Worm (Caenorhabditis elegans): ENCODE data around the gene H12I13.6.

Gene H12I13.6

DNA sequence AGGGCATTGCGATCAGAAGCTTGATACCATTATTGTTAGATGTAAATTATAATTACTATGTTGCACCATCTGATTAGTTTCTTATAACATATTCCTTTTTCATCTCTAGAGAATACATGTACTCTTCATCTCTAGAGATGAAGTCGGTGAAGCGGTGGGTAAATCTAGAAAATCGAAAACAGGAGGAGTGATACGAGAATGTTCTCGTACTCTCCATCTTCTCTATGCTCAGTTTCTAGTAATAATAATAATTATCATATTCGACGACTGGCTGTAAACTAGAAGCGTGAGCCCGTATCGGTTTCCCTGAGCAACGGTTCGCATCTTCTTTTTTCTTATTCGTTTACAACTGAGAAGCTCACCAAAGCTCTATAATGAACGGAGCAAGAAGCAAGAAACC is 30.1 kb downstream of the H12I13.6 start:
- no peak for TF ChIP-seq sptf-1 (tag; optimal IDR thresholded peaks at IDR 0.05)
- no peak for TF ChIP-seq nhr-28 (tag; optimal IDR thresholded peaks at IDR 0.05)
- no peak for TF ChIP-seq snpc-4 (tag; optimal IDR thresholded peaks at IDR 0.05)
- no peak for TF ChIP-seq zip-8 (tag; optimal IDR thresholded peaks at IDR 0.05)
- no peak for TF ChIP-seq drap-1 (GFP tag; optimal IDR thresholded peaks at IDR 0.05)
- no peak for TF ChIP-seq lsy-2 (tag; optimal IDR thresholded peaks at IDR 0.05)

ce11 chrII:6109989-6110388 is 32.3 kb downstream of the H12I13.6 start:
- TF ChIP-seq zip-8 (tag; optimal IDR thresholded peaks at IDR 0.05) (peak; percentile 94), nhr-2 (tag; optimal IDR thresholded peaks at IDR 0.05) (no peak)

- TF ChIP-seq ceh-43 (GFP tag; optimal IDR thresholded peaks at IDR 0.05) (no peak), bed-3 (GFP tag; optimal IDR thresholded peaks at IDR 0.05) (no peak), elt-3 (tag; optimal IDR thresholded peaks at IDR 0.05) (no peak), zip-8 (tag; optimal IDR thresholded peaks at IDR 0.05) (no peak)
Measured at ce11 chrII:6113187-6113586, 35.5 kb downstream of the H12I13.6 start, which contains the start of gene heri-1. Gene heri-1 (minus strand): TSS chrII:6113194.

DNA sequence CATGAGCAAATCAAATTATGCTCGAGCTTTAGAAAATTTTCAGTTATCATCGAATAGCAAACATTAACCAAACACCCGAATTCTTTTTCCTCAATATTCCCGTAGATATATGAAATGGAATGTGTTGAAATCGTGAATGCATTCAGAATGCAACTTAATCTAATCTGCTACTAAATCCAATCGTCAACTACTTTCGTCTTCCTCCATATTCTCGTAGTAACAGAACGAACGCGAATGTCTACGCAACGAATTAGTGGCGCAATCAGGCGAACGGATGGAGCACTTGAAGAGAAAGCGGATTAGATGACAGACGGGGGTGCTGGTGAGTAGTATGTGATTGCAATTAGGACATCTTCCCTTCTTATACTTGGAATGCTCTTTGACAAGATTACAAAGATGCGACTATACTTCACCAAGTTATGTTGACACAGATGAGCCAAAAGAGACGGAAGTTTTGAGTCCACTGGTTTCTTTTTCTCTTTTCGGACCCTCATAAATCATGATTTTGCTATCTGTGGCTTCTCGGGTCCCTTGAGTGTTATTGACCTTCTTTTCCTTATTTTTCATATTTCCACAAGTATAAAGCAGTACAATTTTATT is 36.2 kb downstream of the H12I13.6 start:
- TF ChIP-seq drap-1 (GFP tag; optimal IDR thresholded peaks at IDR 0.05) (no peak), ces-1 (GFP tag; optimal IDR thresholded peaks at IDR 0.05) (peak; percentile 99), pha-4 (tag; optimal IDR thresholded peaks at IDR 0.05) (no peak), ceh-83 (GFP tag; optimal IDR thresholded peaks at IDR 0.05) (no peak), zip-8 (tag; optimal IDR thresholded peaks at IDR 0.05) (peak; percentile 28), sem-2 (GFP tag; optimal IDR thresholded peaks at IDR 0.05) (no peak), nhr-28 (tag; optimal IDR thresholded peaks at IDR 0.05) (no peak), elt-3 (tag; optimal IDR thresholded peaks at IDR 0.05) (no peak), mab-5 (tag; optimal IDR thresholded peaks at IDR 0.05) (no peak), unc-62 (GFP tag; optimal IDR thresholded peaks at IDR 0.05) (peak; percentile 22), ceh-39 (tag; optimal IDR thresholded peaks at IDR 0.05) (no peak), lsy-2 (tag; optimal IDR thresholded peaks at IDR 0.05) (no peak), unc-120 (tag; optimal IDR thresholded peaks at IDR 0.05; ENCODE audit: poor library complexity, severe bottlenecking) (no peak), elt-1 (tag; optimal IDR thresholded peaks at IDR 0.05; ENCODE audit: borderline replicate concordance, insufficient read depth) (no peak), mep-1 (tag; optimal IDR thresholded peaks at IDR 0.05) (no peak), hlh-1 (tag; optimal IDR thresholded peaks at IDR 0.05) (no peak), ham-2 (GFP tag; optimal IDR thresholded peaks at IDR 0.05) (no peak), ztf-11 (tag; optimal IDR thresholded peaks at IDR 0.05) (no peak), nhr-12 (tag; optimal IDR thresholded peaks at IDR 0.05) (no peak), nhr-2 (tag; optimal IDR thresholded peaks at IDR 0.05) (no peak), blmp-1 (tag; optimal IDR thresholded peaks at IDR 0.05) (no peak), mls-2 (tag; optimal IDR thresholded peaks at IDR 0.05) (peak; percentile 5)

DNA sequence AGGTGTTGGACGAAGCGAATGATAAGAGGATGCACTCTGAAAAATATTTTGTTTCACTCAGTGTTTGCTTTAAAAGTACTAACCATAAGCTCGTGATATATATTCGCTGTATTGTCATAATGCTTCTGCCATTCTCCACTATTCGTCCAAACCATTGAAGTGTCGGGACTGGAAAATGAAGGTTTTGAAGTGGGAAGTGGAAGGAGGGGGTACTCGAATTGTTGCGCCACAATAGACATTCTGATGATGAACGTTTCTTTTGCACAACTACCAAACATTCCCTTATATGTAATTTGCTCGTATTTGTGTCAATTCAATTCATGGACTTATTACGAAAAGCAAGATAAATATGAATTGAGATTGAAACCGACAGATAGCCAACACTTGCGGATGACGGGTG is 37.6 kb downstream of the H12I13.6 start:
- no peak for TF ChIP-seq nhr-28 (tag; optimal IDR thresholded peaks at IDR 0.05)
- TF ChIP-seq ceh-43 (GFP tag; optimal IDR thresholded peaks at IDR 0.05): no peak
- TF ChIP-seq zip-8 (tag; optimal IDR thresholded peaks at IDR 0.05): no peak
- TF ChIP-seq pha-4 (tag; optimal IDR thresholded peaks at IDR 0.05): no peak
- no peak for TF ChIP-seq elt-1 (tag; optimal IDR thresholded peaks at IDR 0.05; ENCODE audit: borderline replicate concordance, insufficient read depth)
- no peak for TF ChIP-seq ces-1 (GFP tag; optimal IDR thresholded peaks at IDR 0.05)
- TF ChIP-seq nhr-12 (tag; optimal IDR thresholded peaks at IDR 0.05): no peak
- no peak for TF ChIP-seq mab-5 (tag; optimal IDR thresholded peaks at IDR 0.05)
- TF ChIP-seq flh-1 (GFP tag; optimal IDR thresholded peaks at IDR 0.05): no peak
- TF ChIP-seq mep-1 (tag; optimal IDR thresholded peaks at IDR 0.05): no peak
- no peak for TF ChIP-seq mls-2 (tag; optimal IDR thresholded peaks at IDR 0.05)
- TF ChIP-seq sem-2 (GFP tag; optimal IDR thresholded peaks at IDR 0.05): no peak
- no peak for TF ChIP-seq unc-62 (GFP tag; optimal IDR thresholded peaks at IDR 0.05)

ce11 chrII:6116701-6117100 is 39.0 kb downstream of the H12I13.6 start:
- TF ChIP-seq M03D4.4 (tag; optimal IDR thresholded peaks at IDR 0.05) (no peak), ceh-83 (GFP tag; optimal IDR thresholded peaks at IDR 0.05) (no peak), nhr-237 (tag; optimal IDR thresholded peaks at IDR 0.05) (no peak), nhr-12 (tag; optimal IDR thresholded peaks at IDR 0.05) (no peak), ham-2 (GFP tag; optimal IDR thresholded peaks at IDR 0.05) (no peak), mep-1 (tag; optimal IDR thresholded peaks at IDR 0.05) (no peak), ces-1 (GFP tag; optimal IDR thresholded peaks at IDR 0.05) (peak; percentile 98)
